Worm (Caenorhabditis elegans): ENCODE data around the gene ZC13.2.

The ZC13.2 gene

ce11 chrX:927632-928031 is 47.2 kb downstream of the ZC13.2 start:
- peak; percentile 62 for TF ChIP-seq lin-14 (GFP tag; optimal IDR thresholded peaks at IDR 0.05)
- no peak for TF ChIP-seq C34B4.2 (tag; optimal IDR thresholded peaks at IDR 0.05)
- no peak for TF ChIP-seq ama-1 (optimal IDR thresholded peaks at IDR 0.05)
- TF ChIP-seq lin-35 (GFP tag; optimal IDR thresholded peaks at IDR 0.05): peak in 1 of 2 experiments; percentile 6
- TF ChIP-seq ceh-63 (GFP tag; optimal IDR thresholded peaks at IDR 0.05): no peak
- TF ChIP-seq C04F5.9 (tag; optimal IDR thresholded peaks at IDR 0.05): no peak
- no peak for TF ChIP-seq nhr-237 (tag; optimal IDR thresholded peaks at IDR 0.05)
- TF ChIP-seq mep-1 (tag; optimal IDR thresholded peaks at IDR 0.05): no peak
- no peak for TF ChIP-seq vab-15 (tag; optimal IDR thresholded peaks at IDR 0.05)
- TF ChIP-seq skn-1 (tag; optimal IDR thresholded peaks at IDR 0.05): peak; percentile 10
- no peak for TF ChIP-seq nhr-19 (GFP tag; conservative IDR thresholded peaks at IDR 0.05)
- TF ChIP-seq blmp-1 (tag; optimal IDR thresholded peaks at IDR 0.05): peak; percentile 76
- TF ChIP-seq unc-130 (tag; optimal IDR thresholded peaks at IDR 0.05): no peak
- no peak for TF ChIP-seq nhr-90 (tag; optimal IDR thresholded peaks at IDR 0.05; ENCODE audit: poor library complexity)
- no peak for TF ChIP-seq elt-3 (tag; optimal IDR thresholded peaks at IDR 0.05)
- TF ChIP-seq tlp-1 (tag; optimal IDR thresholded peaks at IDR 0.05): no peak
- no peak for TF ChIP-seq F16B12.6 (tag; optimal IDR thresholded peaks at IDR 0.05)
- no peak for TF ChIP-seq mdl-1 (tag; optimal IDR thresholded peaks at IDR 0.05)
- TF ChIP-seq rnt-1 (tag; optimal IDR thresholded peaks at IDR 0.05): peak; percentile 31
